Worm (Caenorhabditis elegans): ENCODE measurements around the gene C01F6.14.
A peak's percentile ranks its signal among the peaks of the same experiment; 100 is the strongest.

C01F6.14 gene

DNA sequence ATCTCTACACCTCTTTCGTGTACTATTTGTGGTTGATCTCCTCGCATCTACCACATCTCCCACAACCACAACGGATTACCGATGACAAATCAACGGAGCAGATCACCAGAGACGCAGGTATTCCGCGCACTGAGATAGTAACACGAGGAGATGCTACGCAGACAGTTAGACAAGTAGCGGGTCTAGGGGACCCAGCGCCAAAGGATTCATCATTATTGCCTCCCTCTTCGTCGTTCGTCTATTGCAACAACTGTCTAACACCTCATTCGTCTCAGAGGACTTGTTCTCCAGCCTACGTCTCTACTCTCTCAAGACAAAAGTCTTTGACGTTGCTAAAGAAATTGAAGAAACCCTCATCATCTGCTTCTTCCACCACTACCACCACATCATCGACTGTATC lies 17.6 kb upstream of the C01F6.14 start:
- TF ChIP-seq mcd-1 (GFP tag; IDR thresholded peaks at IDR 0.05) (0 out of 2 replicates have a peak, but pooled peaks have one; percentile 20), lin-40 (tag; optimal IDR thresholded peaks at IDR 0.05) (peak; percentile 16), hmg-1.2 (GFP tag; IDR thresholded peaks at IDR 0.05) (peak; percentile 50; the same call in 1 of the 2 replicates), attf-5 (GFP tag; optimal IDR thresholded peaks at IDR 0.05) (peak; percentile 8), F10E7.11 (tag; optimal IDR thresholded peaks at IDR 0.05) (no peak)

DNA sequence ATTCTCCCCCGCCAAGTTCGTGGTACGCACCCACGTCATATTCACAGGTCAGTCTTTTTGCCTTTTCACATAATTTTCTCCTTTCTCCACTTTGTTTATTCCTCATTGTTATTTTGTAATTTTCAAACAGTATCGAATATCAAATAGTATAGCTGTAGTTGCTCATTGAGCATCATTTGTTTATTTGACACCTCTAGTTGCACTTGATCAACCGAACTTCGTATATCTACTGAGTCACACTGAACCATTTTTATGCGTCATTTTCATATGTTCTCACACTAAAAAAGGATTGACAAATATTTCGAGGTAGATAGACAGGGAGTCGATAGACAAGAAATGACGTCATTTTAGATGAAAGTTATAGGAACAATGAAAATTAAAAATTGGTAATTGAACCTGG lies 16.3 kb upstream of the C01F6.14 start:
- TF ChIP-seq F49E8.2 (tag; optimal IDR thresholded peaks at IDR 0.05; ENCODE audit: insufficient read depth) (no peak), madf-8 (GFP tag; conservative IDR thresholded peaks at IDR 0.05) (no peak), ceh-58 (GFP tag; IDR thresholded peaks at IDR 0.05) (no peak), nhr-27 (tag; optimal IDR thresholded peaks at IDR 0.05) (no peak), die-1 (tag; optimal IDR thresholded peaks at IDR 0.05) (no peak), B0261.1 (tag; optimal IDR thresholded peaks at IDR 0.05) (no peak), lsy-27 (tag; optimal IDR thresholded peaks at IDR 0.05; ENCODE audit: borderline replicate concordance, insufficient read depth) (no peak), F55B11.4 (tag; optimal IDR thresholded peaks at IDR 0.05; ENCODE audit: borderline replicate concordance, insufficient read depth) (no peak), attf-6 (GFP tag; IDR thresholded peaks at IDR 0.05) (no peak), ztf-18 (tag; optimal IDR thresholded peaks at IDR 0.05) (no peak), lsl-1 (GFP tag; optimal IDR thresholded peaks at IDR 0.05) (no peak), Y56A3A.18 (GFP tag; IDR thresholded peaks at IDR 0.05) (no peak), B0336.3 (GFP tag; IDR thresholded peaks at IDR 0.05) (no peak), akir-1 (GFP tag; optimal IDR thresholded peaks at IDR 0.05) (no peak), cebp-2 (GFP tag; IDR thresholded peaks at IDR 0.05) (no peak)

DNA sequence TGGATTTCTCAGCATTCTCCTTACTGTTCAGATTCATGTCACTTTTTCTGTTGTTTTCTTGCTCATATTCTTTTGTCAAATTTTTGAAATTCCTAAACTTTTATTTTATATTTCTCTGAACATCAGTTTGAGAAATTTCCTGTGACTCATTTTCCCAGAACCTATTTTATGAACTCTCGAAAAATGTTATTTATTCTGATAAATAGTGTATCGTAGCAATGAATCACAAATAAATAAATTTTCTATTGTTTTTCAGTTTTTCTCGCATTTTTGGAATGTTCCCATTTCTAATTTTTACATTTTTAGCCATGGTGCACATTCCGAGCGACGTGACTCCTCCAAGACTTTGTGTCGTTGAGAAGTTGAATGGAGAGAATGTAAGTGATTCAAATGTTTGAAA lies 14.9 kb upstream of the C01F6.14 start, which contains the start of gene nrfl-1:
Gene nrfl-1, plus strand, starts transcription at position 301 of the 400 bp plus-strand sequence.
- TF ChIP-seq chd-7 (tag; optimal IDR thresholded peaks at IDR 0.05): no peak
- TF ChIP-seq sdz-38 (tag; optimal IDR thresholded peaks at IDR 0.05): no peak
- no peak for TF ChIP-seq hmg-20 (GFP tag; IDR thresholded peaks at IDR 0.05)

DNA sequence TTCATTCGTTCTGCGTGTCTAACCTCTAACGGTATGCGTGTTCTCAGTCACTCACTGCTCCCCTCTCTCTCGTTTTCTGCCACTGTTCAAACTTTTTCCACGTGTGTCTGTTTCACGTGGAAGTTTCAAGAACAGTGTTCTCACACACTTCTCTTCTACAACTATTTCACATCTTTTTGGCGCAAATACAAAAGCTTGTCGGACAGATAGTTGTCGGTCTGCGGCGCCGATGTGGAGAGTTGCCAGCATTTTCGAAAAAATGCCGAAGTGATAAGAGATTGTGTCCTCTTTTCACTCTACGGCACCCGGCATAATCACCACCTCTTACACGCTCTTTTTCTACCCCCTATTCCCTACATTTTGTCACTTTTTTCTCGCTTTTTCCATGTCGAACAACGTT lies 14.4 kb upstream of the C01F6.14 start:
- TF ChIP-seq cebp-2 (GFP tag; IDR thresholded peaks at IDR 0.05) (0 out of 2 replicates have a peak, but pooled peaks have one; percentile 69), ztf-22 (GFP tag; optimal IDR thresholded peaks at IDR 0.05) (no peak), let-607 (tag; optimal IDR thresholded peaks at IDR 0.05) (peak; percentile 41 to 86), F49E8.2 (tag; optimal IDR thresholded peaks at IDR 0.05; ENCODE audit: insufficient read depth) (no peak), hlh-26 (GFP tag; conservative IDR thresholded peaks at IDR 0.05) (no peak), attf-5 (GFP tag; optimal IDR thresholded peaks at IDR 0.05) (peak; percentile 25), nhr-27 (tag; optimal IDR thresholded peaks at IDR 0.05) (no peak), hsf-1 (GFP tag; IDR thresholded peaks at IDR 0.05) (no peak), C17E4.6 (GFP tag; IDR thresholded peaks at IDR 0.05) (no peak), nhr-80 (tag; optimal IDR thresholded peaks at IDR 0.05) (peak; percentile 85), let-526 (GFP tag; IDR thresholded peaks at IDR 0.05) (peak; percentile 12; the same call in 1 of the 2 replicates), egl-44 (GFP tag; IDR thresholded peaks at IDR 0.05) (no peak), tbx-9 (tag; optimal IDR thresholded peaks at IDR 0.05; ENCODE audit: borderline replicate concordance) (no peak), egl-18 (GFP tag; IDR thresholded peaks at IDR 0.05) (no peak)

All from whole organism, young adult.